Fruit fly (Drosophila melanogaster) whole organism, embryonic: Measurements from ENCODE around the gene CG10019.

Experiments
- CG1024 ChIP-seq: fragments of 200-800 bp; sonication (Bioruptor generic); IDR thresholded peaks from 2 replicates; pipeline ENCODE4 v1.3.6; 2022; ENCODE audit warnings: missing biosample characterization, missing genetic modification characterization
- CG10543 ChIP-seq: fragments of 200-800 bp; sonication (Bioruptor generic); optimal IDR thresholded peaks from 3 replicates; lab custom pipeline; 2017; ENCODE audit warnings: missing biosample characterization, mild to moderate bottlenecking, missing genetic modification characterization, moderate library complexity
- CG11560 ChIP-seq: fragments of 200-800 bp; sonication (Bioruptor generic); IDR thresholded peaks from 3 replicates; pipeline ENCODE4 v1.3.6; 2022; ENCODE audit warnings: missing biosample characterization, missing genetic modification characterization
- CG12744 ChIP-seq: fragments of 200-800 bp; sonication (Bioruptor generic); optimal IDR thresholded peaks from 2 replicates; lab custom pipeline; 2016; ENCODE audit warnings: missing biosample characterization, missing genetic modification characterization
- CG15696 ChIP-seq: fragments of 200-800 bp; sonication (Bioruptor generic); optimal IDR thresholded peaks from 2 replicates; lab custom pipeline; 2019; ENCODE audit warnings: missing biosample characterization, mild to moderate bottlenecking, missing genetic modification characterization, moderate library complexity
- CG1647 ChIP-seq: fragments of 200-800 bp; sonication (Bioruptor generic); optimal IDR thresholded peaks from 3 replicates; lab custom pipeline; 2016; ENCODE audit warnings: missing biosample characterization, missing genetic modification characterization
- CG16779 ChIP-seq: fragments of 200-800 bp; sonication (Bioruptor generic); IDR thresholded peaks from 2 replicates; pipeline ENCODE4 v1.3.6; 2022; ENCODE audit warnings: missing biosample characterization, missing genetic modification characterization
- CG16815 ChIP-seq: fragments of 200-800 bp; sonication (Bioruptor generic); optimal IDR thresholded peaks from 3 replicates; lab custom pipeline; 2017; ENCODE audit warnings: missing biosample characterization, mild to moderate bottlenecking, missing genetic modification characterization
- CG1832 ChIP-seq: fragments of 200-800 bp; sonication (Bioruptor generic); optimal IDR thresholded peaks from 2 replicates; lab custom pipeline; 2017; ENCODE audit warnings: missing biosample characterization, mild to moderate bottlenecking, missing genetic modification characterization, inconsistent platforms
- CG18476 ChIP-seq: fragments of 200-800 bp; sonication (Bioruptor generic); optimal IDR thresholded peaks from 2 replicates; lab custom pipeline; 2016; ENCODE audit warnings: missing biosample characterization, mild to moderate bottlenecking, missing genetic modification characterization
- CG30020 ChIP-seq: fragments of 200-800 bp; optimal IDR thresholded peaks from 2 replicates; lab custom pipeline; 2019; ENCODE audit warnings: missing biosample characterization, mild to moderate bottlenecking, missing genetic modification characterization, moderate library complexity
- CG31365 ChIP-seq: fragments of 200-800 bp; sonication (Bioruptor generic); optimal IDR thresholded peaks from 2 replicates; lab custom pipeline; 2018; ENCODE audit warnings: missing biosample characterization, mild to moderate bottlenecking, missing genetic modification characterization
- CG32767 ChIP-seq: fragments of 200-800 bp; sonication (Bioruptor generic); IDR thresholded peaks from 2 replicates; pipeline ENCODE4 v1.3.6; 2022; ENCODE audit warnings: missing biosample characterization, missing genetic modification characterization
- CG3281 ChIP-seq: fragments of 200-800 bp; sonication (Bioruptor generic); optimal IDR thresholded peaks from 3 replicates; lab custom pipeline; 2017; ENCODE audit warnings: missing biosample characterization, mild to moderate bottlenecking, missing genetic modification characterization
- CG3995 ChIP-seq: fragments of 200-800 bp; sonication (Bioruptor generic); optimal IDR thresholded peaks from 3 replicates; lab custom pipeline; 2016; ENCODE audit warnings: missing biosample characterization, missing genetic modification characterization
- CG7963 ChIP-seq: fragments of 200-800 bp; sonication (Bioruptor generic); IDR thresholded peaks from 3 replicates; pipeline ENCODE4 v1.3.6; 2022; ENCODE audit warnings: missing biosample characterization, missing genetic modification characterization; ENCODE audit not compliant: partially characterized antibody
- CG8765 ChIP-seq: fragments of 200-800 bp; sonication (Bioruptor generic); IDR thresholded peaks from 2 replicates; pipeline ENCODE4 v1.3.6; 2022; ENCODE audit warnings: missing biosample characterization, missing genetic modification characterization
- CG9817 ChIP-seq: fragments of 200-800 bp; sonication (Bioruptor generic); optimal IDR thresholded peaks from 2 replicates; lab custom pipeline; 2018; ENCODE audit warnings: missing biosample characterization, mild to moderate bottlenecking, missing genetic modification characterization, moderate library complexity
- CG9876 ChIP-seq: fragments of 200-800 bp; sonication (Bioruptor generic); optimal IDR thresholded peaks from 2 replicates; lab custom pipeline; 2016; ENCODE audit warnings: missing biosample characterization, missing genetic modification characterization
- Chrac-16 ChIP-seq: fragments of 200-800 bp; sonication (Bioruptor generic); optimal IDR thresholded peaks from 3 replicates; lab custom pipeline; 2016; ENCODE audit warnings: missing biosample characterization, missing genetic modification characterization
- CoRest ChIP-seq: fragments of 200-800 bp; sonication (Bioruptor generic); optimal IDR thresholded peaks from 3 replicates; lab custom pipeline; 2018; ENCODE audit warnings: missing biosample characterization, mild to moderate bottlenecking, missing genetic modification characterization, moderate library complexity
- Ets65A ChIP-seq: fragments of 200-800 bp; sonication (Bioruptor generic); peaks from one replicate; lab custom pipeline; 2016; ENCODE audit warnings: missing biosample characterization, missing genetic modification characterization
- Hmr ChIP-seq: fragments of 200-800 bp; sonication (Bioruptor generic); optimal IDR thresholded peaks from 3 replicates; lab custom pipeline; 2017; ENCODE audit warnings: mild to moderate bottlenecking, missing biosample characterization, missing genetic modification reagents, missing genetic modification characterization
- Hmx ChIP-seq: fragments of 200-800 bp; sonication (Bioruptor generic); optimal IDR thresholded peaks from 2 replicates; lab custom pipeline; 2016; ENCODE audit warnings: missing biosample characterization, missing genetic modification characterization
- NfI ChIP-seq: fragments of 200-800 bp; sonication (Bioruptor generic); optimal IDR thresholded peaks from 3 replicates; lab custom pipeline; 2018; ENCODE audit warnings: missing biosample characterization, mild to moderate bottlenecking, missing genetic modification characterization, moderate library complexity
- Opbp ChIP-seq: fragments of 200-800 bp; sonication (Bioruptor generic); IDR thresholded peaks from 3 replicates; pipeline ENCODE4 v1.3.6; 2022; ENCODE audit warnings: missing biosample characterization, missing genetic modification characterization; ENCODE audit not compliant: partially characterized antibody
- Sin3A ChIP-seq: fragments of >200 bp; optimal IDR thresholded peaks from 2 replicates; lab custom pipeline; 2018
- Tbp ChIP-seq: fragments of >200 bp; optimal IDR thresholded peaks from 2 replicates; lab custom pipeline; 2018; ENCODE audit warnings: missing biosample characterization, missing genetic modification characterization
- ab ChIP-seq: fragments of 200-800 bp; sonication (Bioruptor generic); optimal IDR thresholded peaks from 2 replicates; lab custom pipeline; 2016; ENCODE audit warnings: missing biosample characterization, missing genetic modification characterization
- abd-A ChIP-seq: fragments of 200-800 bp; sonication (Bioruptor generic); optimal IDR thresholded peaks from 3 replicates; lab custom pipeline; 2019; ENCODE audit warnings: missing biosample characterization, mild to moderate bottlenecking, missing genetic modification characterization, moderate library complexity
- al ChIP-seq: fragments of 200-800 bp; sonication (Bioruptor generic); IDR thresholded peaks from 2 replicates; pipeline ENCODE4 v1.3.6; 2022; ENCODE audit warnings: missing biosample characterization, missing genetic modification characterization
- ase ChIP-seq: fragments of 200-800 bp; sonication (Bioruptor generic); IDR thresholded peaks from 3 replicates; pipeline ENCODE4 v1.3.6; 2022; ENCODE audit warnings: missing biosample characterization, missing genetic modification characterization
- ci ChIP-seq: fragments of 200-800 bp; sonication (Bioruptor generic); IDR thresholded peaks from 3 replicates; pipeline ENCODE4 v1.3.6; 2022; ENCODE audit warnings: missing biosample characterization, missing genetic modification characterization
- dm ChIP-seq: fragments of 200-800 bp; sonication (Bioruptor generic); optimal IDR thresholded peaks from 3 replicates; lab custom pipeline; 2016; ENCODE audit warnings: missing biosample characterization, missing genetic modification characterization
- dmrt11E ChIP-seq: fragments of 200-800 bp; sonication (Bioruptor generic); optimal IDR thresholded peaks from 3 replicates; lab custom pipeline; 2018; ENCODE audit warnings: missing biosample characterization, mild to moderate bottlenecking, missing genetic modification characterization, moderate library complexity
- gfzf ChIP-seq: fragments of 200-800 bp; sonication (Bioruptor generic); optimal IDR thresholded peaks from 2 replicates; lab custom pipeline; 2016; ENCODE audit warnings: missing biosample characterization, mild to moderate bottlenecking, missing genetic modification characterization, moderate library complexity
- gsb ChIP-seq: fragments of 200-800 bp; sonication (Bioruptor generic); IDR thresholded peaks from 2 replicates; pipeline ENCODE4 v1.3.6; 2022; ENCODE audit warnings: missing biosample characterization, missing genetic modification characterization
- gsb-n ChIP-seq: fragments of 200-800 bp; sonication (Bioruptor generic); optimal IDR thresholded peaks from 3 replicates; lab custom pipeline; 2018; ENCODE audit warnings: missing biosample characterization, mild to moderate bottlenecking, missing genetic modification characterization
- h ChIP-seq: fragments of >200 bp; optimal IDR thresholded peaks from 2 replicates; lab custom pipeline; 2017
- her ChIP-seq: fragments of 200-800 bp; sonication (Bioruptor generic); optimal IDR thresholded peaks from 2 replicates; lab custom pipeline; 2016; ENCODE audit warnings: missing biosample characterization, missing genetic modification characterization
- insv ChIP-seq, 2 experiments: fragments of 200-800 bp; sonication (Bioruptor generic); optimal IDR thresholded peaks; 3 replicates each; lab custom pipeline; 2016 to 2018; ENCODE audit warnings: missing biosample characterization in 2 of 2, missing genetic modification characterization in 2 of 2
- jigr1 ChIP-seq: fragments of 200-800 bp; sonication (Bioruptor generic); IDR thresholded peaks from 3 replicates; pipeline ENCODE4 v1.3.6; 2022; ENCODE audit warnings: missing biosample characterization, missing genetic modification characterization
- klu ChIP-seq: fragments of 200-800 bp; sonication (Bioruptor generic); IDR thresholded peaks from 2 replicates; pipeline ENCODE4 v1.3.6; 2022; ENCODE audit warnings: missing biosample characterization, missing genetic modification characterization
- maf-S ChIP-seq: fragments of 200-800 bp; sonication (Bioruptor generic); optimal IDR thresholded peaks from 2 replicates; lab custom pipeline; 2016; ENCODE audit warnings: missing biosample characterization, missing genetic modification characterization
- nau ChIP-seq: fragments of 200-800 bp; sonication (Bioruptor generic); optimal IDR thresholded peaks from 3 replicates; lab custom pipeline; 2017; ENCODE audit warnings: missing biosample characterization, mild to moderate bottlenecking, missing genetic modification characterization, missing genetic modification reagents
- nerfin-2 ChIP-seq: fragments of 200-800 bp; sonication (Bioruptor generic); IDR thresholded peaks from 2 replicates; pipeline ENCODE4 v1.3.6; 2022; ENCODE audit warnings: missing biosample characterization, missing genetic modification characterization; ENCODE audit not compliant: partially characterized antibody
- ranshi ChIP-seq: fragments of 200-800 bp; sonication (Bioruptor generic); IDR thresholded peaks from 2 replicates; pipeline ENCODE4 v1.3.6; 2022; ENCODE audit warnings: missing biosample characterization, missing genetic modification characterization
- ro ChIP-seq: fragments of 200-800 bp; sonication (Bioruptor generic); IDR thresholded peaks from 2 replicates; pipeline ENCODE4 v1.3.6; 2022; ENCODE audit warnings: missing biosample characterization, missing genetic modification characterization
- sqz ChIP-seq: fragments of 200-800 bp; sonication (Bioruptor generic); optimal IDR thresholded peaks from 3 replicates; lab custom pipeline; 2018; ENCODE audit warnings: missing biosample characterization, mild to moderate bottlenecking, missing genetic modification characterization
- stwl ChIP-seq: fragments of 200-800 bp; sonication (Bioruptor generic); optimal IDR thresholded peaks from 3 replicates; lab custom pipeline; 2018; ENCODE audit warnings: missing biosample characterization, mild to moderate bottlenecking, missing genetic modification characterization, moderate library complexity
- tgo ChIP-seq: fragments of 200-800 bp; sonication (Bioruptor generic); IDR thresholded peaks from 3 replicates; pipeline ENCODE4 v1.3.6; 2022; ENCODE audit warnings: missing biosample characterization, missing genetic modification characterization
- zen2 ChIP-seq: fragments of 200-800 bp; sonication (Bioruptor generic); IDR thresholded peaks from 3 replicates; pipeline ENCODE4 v1.3.6; 2022; ENCODE audit warnings: missing biosample characterization, missing genetic modification characterization; ENCODE audit not compliant: partially characterized antibody

CG10019 gene

dm6 chr2L:3779143-3779788, 49.0 kb downstream of the CG10019 start (continued):
- TF ChIP-seq CG9876 (GFP tag; lab: Kevin White, UChicago) (no peak), klu (GFP tag; lab: Robert Waterston, UW) (no peak), gsb-n (tag; lab: Kevin White, UChicago) (no peak), CG7963 (GFP tag; lab: Robert Waterston, UW) (no peak), abd-A (tag; lab: Kevin White, UChicago) (no peak), CG1024 (GFP tag; lab: Robert Waterston, UW) (no peak), Hmx (GFP tag; lab: Kevin White, UChicago) (no peak), dmrt11E (tag; lab: Kevin White, UChicago) (no peak), CG18476 (GFP tag; lab: Kevin White, UChicago) (no peak), CG3281 (GFP tag; lab: Kevin White, UChicago) (peak; percentile 4), ab (GFP tag; lab: Kevin White, UChicago) (no peak), CG1647 (GFP tag; lab: Kevin White, UChicago) (no peak), Chrac-16 (GFP tag; lab: Kevin White, UChicago) (no peak), CG16779 (no peak), Hmr (no peak), ase (GFP tag; lab: Robert Waterston, UW) (no peak), CG32767 (GFP tag; lab: Robert Waterston, UW) (no peak), Opbp (no peak), zen2 (GFP tag; lab: Robert Waterston, UW) (no peak), NfI (no peak), ro (GFP tag; lab: Robert Waterston, UW) (no peak), h (no peak), CG11560 (tag; lab: Robert Waterston, UW) (no peak), tgo (GFP tag; lab: Robert Waterston, UW) (no peak), CG16815 (GFP tag; lab: Kevin White, UChicago) (no peak), CoRest (tag; lab: Kevin White, UChicago) (peak; percentile 22), CG30020 (tag; lab: Kevin White, UChicago) (no peak), CG31365 (tag; lab: Kevin White, UChicago) (no peak), her (no peak), al (GFP tag; lab: Robert Waterston, UW) (no peak), dm (no peak), insv (GFP tag; optimal IDR thresholded peaks at IDR 0.05; lab: Kevin White, UChicago) (no peak), CG12744 (GFP tag; lab: Kevin White, UChicago) (no peak), CG15696 (tag; lab: Kevin White, UChicago) (no peak), CG8765 (GFP tag; lab: Robert Waterston, UW) (no peak), stwl (tag; lab: Kevin White, UChicago) (no peak), ranshi (GFP tag; lab: Robert Waterston, UW) (no peak), Sin3A (lab: Kevin White, UChicago) (no peak), CG3995 (GFP tag; lab: Kevin White, UChicago) (no peak), nau (GFP tag; lab: Kevin White, UChicago) (no peak), CG9817 (tag; lab: Kevin White, UChicago) (no peak), CG10543 (GFP tag; lab: Kevin White, UChicago) (no peak), jigr1 (GFP tag; lab: Robert Waterston, UW) (no peak), gsb (GFP tag; lab: Robert Waterston, UW) (no peak), nerfin-2 (GFP tag; lab: Robert Waterston, UW) (no peak), sqz (GFP tag; lab: Kevin White, UChicago) (peak; percentile 69), CG1832 (no peak), Ets65A (GFP tag; lab: Kevin White, UChicago) (no peak), Tbp (GFP tag; lab: Kevin White, UChicago) (no peak), gfzf (no peak), ci (GFP tag; lab: Robert Waterston, UW) (no peak), maf-S (GFP tag; lab: Kevin White, UChicago) (no peak)
